Fruit fly (Drosophila melanogaster) whole organism, wandering third instar larva: Measurements from ENCODE around the gene Cpr72Eb.

Experiments used
- br ChIP-seq: fragments of 200-800 bp; sonication (Bioruptor generic); optimal IDR thresholded peaks from 2 replicates; lab custom pipeline; 2016; ENCODE audit warnings: missing biosample characterization, missing genetic modification characterization
- rgr ChIP-seq: fragments of 200-800 bp; sonication (Bioruptor generic); optimal IDR thresholded peaks from 3 replicates; lab custom pipeline; 2016; ENCODE audit warnings: missing biosample characterization, mild to moderate bottlenecking, missing genetic modification characterization
- usp ChIP-seq: fragments of >200 bp; optimal IDR thresholded peaks from 2 replicates; lab custom pipeline; 2017; ENCODE audit warnings: missing biosample characterization, missing genetic modification characterization

DNA sequence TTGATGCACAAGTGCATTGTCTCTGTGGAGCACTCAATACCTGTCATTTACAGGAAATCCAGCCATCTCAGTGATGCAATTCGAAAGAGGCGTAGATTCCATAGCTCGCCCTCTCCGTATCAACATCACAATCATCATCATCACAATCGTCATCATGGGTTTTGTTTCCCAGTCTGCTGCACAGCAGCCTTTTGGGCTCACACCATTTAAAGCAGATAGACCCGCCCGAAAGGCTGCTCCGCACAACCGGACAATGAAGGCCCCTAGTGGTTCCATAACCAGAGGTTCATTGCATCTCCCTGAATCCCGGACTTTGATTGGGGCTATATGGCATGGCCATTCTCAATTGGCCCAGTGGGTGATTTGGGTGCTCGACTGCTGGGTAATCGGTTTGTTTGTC lies 29.8 kb upstream of the Cpr72Eb start:
- no peak for TF ChIP-seq br (GFP tag; lab: Kevin White, UChicago)
- no peak for TF ChIP-seq rgr (GFP tag; lab: Kevin White, UChicago)
- no peak for TF ChIP-seq usp
